Worm (Caenorhabditis elegans) whole organism, late embryonic: ENCODE measurements around the gene C34C6.3.

Experiments
- C38D4.7 ChIP-seq: fragments of 200-800 bp; sonication (Bioruptor generic); optimal IDR thresholded peaks from 2 replicates; lab custom pipeline; 2018; ENCODE audit warnings: mild to moderate bottlenecking, missing genetic modification characterization, moderate library complexity, missing compliant biosample characterization
- F13H6.1 ChIP-seq: sonication (generic microtip); optimal IDR thresholded peaks from 2 replicates; lab custom pipeline; 2016; ENCODE audit warnings: missing genetic modification characterization, missing compliant biosample characterization
- K02D7.2 ChIP-seq: sonication (generic microtip); optimal IDR thresholded peaks from 2 replicates; lab custom pipeline; 2017; ENCODE audit warnings: mild to moderate bottlenecking, missing genetic modification characterization, missing compliant biosample characterization
- K09A11.1 ChIP-seq: sonication (generic microtip); optimal IDR thresholded peaks from 2 replicates; lab custom pipeline; 2017; ENCODE audit warnings: antibody characterized with exemption, mild to moderate bottlenecking, missing genetic modification characterization, missing compliant biosample characterization; ENCODE audit not compliant: insufficient read depth
- T23F11.4 ChIP-seq: fragments of 200-800 bp; sonication (Bioruptor generic); optimal IDR thresholded peaks from 2 replicates; lab custom pipeline; 2018; ENCODE audit warnings: mild to moderate bottlenecking, missing genetic modification characterization, missing compliant biosample characterization
- ceh-14 ChIP-seq: sonication (generic microtip); optimal IDR thresholded peaks from 2 replicates; lab custom pipeline; 2016; ENCODE audit warnings: missing genotype, missing genetic modification characterization, missing compliant biosample characterization
- ceh-18 ChIP-seq: sonication (generic microtip); optimal IDR thresholded peaks from 2 replicates; lab custom pipeline; 2016; ENCODE audit warnings: missing genetic modification characterization, missing compliant biosample characterization
- ceh-19 ChIP-seq: fragments of 200-800 bp; sonication (Bioruptor generic); optimal IDR thresholded peaks from 2 replicates; lab custom pipeline; 2018; ENCODE audit warnings: mild to moderate bottlenecking, missing genetic modification characterization, missing compliant biosample characterization
- ceh-2 ChIP-seq: sonication (generic microtip); optimal IDR thresholded peaks from 2 replicates; lab custom pipeline; 2016; ENCODE audit warnings: missing genotype, missing genetic modification characterization, missing compliant biosample characterization
- ceh-22 ChIP-seq: sonication (generic microtip); optimal IDR thresholded peaks from 2 replicates; lab custom pipeline; 2017; ENCODE audit warnings: missing biosample characterization, missing genetic modification characterization
- ceh-24 ChIP-seq: sonication (generic microtip); optimal IDR thresholded peaks from 2 replicates; lab custom pipeline; 2016; ENCODE audit warnings: mild to moderate bottlenecking, missing genetic modification characterization, missing compliant biosample characterization
- ceh-30 ChIP-seq: fragments of 150-350 bp; optimal IDR thresholded peaks from 2 replicates; lab custom pipeline; 2014; ENCODE audit warnings: missing biosample characterization, missing genetic modification characterization
- ceh-34 ChIP-seq: sonication (generic microtip); optimal IDR thresholded peaks from 2 replicates; lab custom pipeline; 2016; ENCODE audit warnings: mild to moderate bottlenecking, missing genetic modification characterization, missing compliant biosample characterization
- ceh-48 ChIP-seq: sonication (generic microtip); optimal IDR thresholded peaks from 2 replicates; lab custom pipeline; 2016; ENCODE audit warnings: missing genetic modification characterization, inconsistent platforms, missing compliant biosample characterization
- che-1 ChIP-seq: sonication (generic microtip); optimal IDR thresholded peaks from 2 replicates; lab custom pipeline; 2016; ENCODE audit warnings: mild to moderate bottlenecking, missing genetic modification characterization, missing compliant biosample characterization
- dmd-4 ChIP-seq: sonication (generic microtip); optimal IDR thresholded peaks from 2 replicates; lab custom pipeline; 2016; ENCODE audit warnings: borderline replicate concordance, missing genetic modification characterization, missing compliant biosample characterization
- dve-1 ChIP-seq: sonication (generic microtip); optimal IDR thresholded peaks from 2 replicates; lab custom pipeline; 2017; ENCODE audit warnings: antibody characterized with exemption, mild to moderate bottlenecking, missing genetic modification characterization, missing compliant biosample characterization
- elt-2 ChIP-seq: sonication (generic microtip); optimal IDR thresholded peaks from 2 replicates; lab custom pipeline; 2016; ENCODE audit warnings: missing genetic modification reagents, missing genetic modification characterization, missing compliant biosample characterization
- ets-4 ChIP-seq: sonication (generic microtip); optimal IDR thresholded peaks from 2 replicates; lab custom pipeline; 2016; ENCODE audit warnings: missing genetic modification characterization, missing compliant biosample characterization
- eyg-1 ChIP-seq: sonication (generic microtip); optimal IDR thresholded peaks from 2 replicates; lab custom pipeline; 2016; ENCODE audit warnings: missing genotype, missing genetic modification characterization, missing compliant biosample characterization
- gmeb-2 ChIP-seq: sonication (generic microtip); optimal IDR thresholded peaks from 2 replicates; lab custom pipeline; 2016; ENCODE audit warnings: missing genetic modification characterization, inconsistent platforms, missing compliant biosample characterization
- hlh-13 ChIP-seq: fragments of 200-800 bp; sonication (Bioruptor generic); optimal IDR thresholded peaks from 2 replicates; lab custom pipeline; 2018; ENCODE audit warnings: mild to moderate bottlenecking, missing genetic modification characterization, missing compliant biosample characterization
- hlh-6 ChIP-seq: sonication (generic microtip); optimal IDR thresholded peaks from 2 replicates; lab custom pipeline; 2016; ENCODE audit warnings: missing genotype, missing genetic modification characterization, missing compliant biosample characterization
- lim-6 ChIP-seq: sonication (generic microtip); optimal IDR thresholded peaks from 2 replicates; lab custom pipeline; 2016; ENCODE audit warnings: missing genetic modification characterization, missing compliant biosample characterization
- lin-11 ChIP-seq: fragments of 200-800 bp; sonication (Bioruptor generic); optimal IDR thresholded peaks from 2 replicates; lab custom pipeline; 2018; ENCODE audit warnings: mild to moderate bottlenecking, missing genetic modification characterization, missing compliant biosample characterization
- madf-2 ChIP-seq: sonication (generic microtip); optimal IDR thresholded peaks from 2 replicates; lab custom pipeline; 2017; ENCODE audit warnings: missing genetic modification characterization, missing compliant biosample characterization
- pat-9 ChIP-seq: fragments of 200-800 bp; sonication (Bioruptor generic); optimal IDR thresholded peaks from 2 replicates; lab custom pipeline; 2018; ENCODE audit warnings: mild to moderate bottlenecking, missing genetic modification characterization, moderate library complexity, missing compliant biosample characterization
- pax-1 ChIP-seq: fragments of 150-350 bp; optimal IDR thresholded peaks from 2 replicates; lab custom pipeline; 2014; ENCODE audit warnings: missing biosample characterization, missing genetic modification characterization
- pha-2 ChIP-seq: sonication (generic microtip); optimal IDR thresholded peaks from 2 replicates; lab custom pipeline; 2017; ENCODE audit warnings: mild to moderate bottlenecking, missing genetic modification characterization, missing compliant biosample characterization
- pqm-1 ChIP-seq: sonication (generic microtip); optimal IDR thresholded peaks from 2 replicates; lab custom pipeline; 2016; ENCODE audit warnings: missing genetic modification characterization, missing compliant biosample characterization
- pros-1 ChIP-seq: fragments of 150-350 bp; optimal IDR thresholded peaks from 2 replicates; lab custom pipeline; 2014; ENCODE audit warnings: missing biosample characterization, missing genetic modification reagents, missing genetic modification characterization
- sdc-2 ChIP-seq: sonication (generic microtip); optimal IDR thresholded peaks from 2 replicates; lab custom pipeline; 2016; ENCODE audit warnings: missing genotype, missing genetic modification characterization, missing compliant biosample characterization
- sox-4 ChIP-seq: sonication (generic microtip); optimal IDR thresholded peaks from 2 replicates; lab custom pipeline; 2017; ENCODE audit warnings: mild to moderate bottlenecking, missing genetic modification characterization, inconsistent platforms, missing compliant biosample characterization
- tbx-2 ChIP-seq: sonication (generic microtip); optimal IDR thresholded peaks from 2 replicates; lab custom pipeline; 2016; ENCODE audit warnings: missing genetic modification characterization, missing compliant biosample characterization
- unc-3 ChIP-seq, 2 experiments: fragments of 200-800 bp in 1 of 2; sonication (Bioruptor generic) in 1 of 2; sonication (generic microtip) in 1 of 2; conservative IDR thresholded peaks in 1 of 2; optimal IDR thresholded peaks in 1 of 2; 2 replicates each; pipeline versions ENCODE4 v1.3.6 to Lab custom; 2016 to 2022; ENCODE audit warnings: missing compliant biosample characterization in 2 of 2, missing genetic modification characterization in 2 of 2, missing genetic modification reagents in 1 of 2
- unc-86 ChIP-seq: sonication (generic microtip); optimal IDR thresholded peaks from 2 replicates; lab custom pipeline; 2016; ENCODE audit warnings: missing genetic modification characterization, missing compliant biosample characterization
- zip-5 ChIP-seq: sonication (generic microtip); optimal IDR thresholded peaks from 2 replicates; lab custom pipeline; 2016; ENCODE audit warnings: missing genetic modification characterization, missing compliant biosample characterization

Gene C34C6.3

ce11 chrII:8684824-8685223, 6.9 kb upstream of the C34C6.3 start, which contains the start of gene hgap-2:
TSS of gene hgap-2 (minus strand) at chrII:8684924.
- TF ChIP-seq K09A11.1 (tag; lab: Kevin White, UChicago) = no peak

ce11 chrII:8685623-8686022, 6.1 kb upstream of the C34C6.3 start, which contains the start of gene C34C6.9:
TSS of gene C34C6.9 (plus strand) at chrII:8685923.
- no peak for TF ChIP-seq sdc-2 (tag; lab: Kevin White, UChicago)
- TF ChIP-seq hlh-13 (GFP tag; lab: Kevin White, UChicago) = no peak

- TF ChIP-seq T23F11.4 (GFP tag; lab: Kevin White, UChicago) (no peak), ceh-2 (tag; lab: Kevin White, UChicago) (no peak), ceh-18 (tag; lab: Kevin White, UChicago) (no peak), tbx-2 (tag; lab: Kevin White, UChicago) (no peak), ceh-22 (tag; lab: Kevin White, UChicago) (no peak), unc-86 (tag; lab: Kevin White, UChicago) (no peak), K02D7.2 (tag; lab: Kevin White, UChicago) (no peak), pros-1 (no peak), ceh-30 (tag; lab: Kevin White, UChicago) (no peak), ceh-24 (no peak), elt-2 (tag; lab: Kevin White, UChicago) (no peak), ceh-14 (no peak), lim-6 (tag; lab: Kevin White, UChicago) (no peak), sdc-2 (tag; lab: Kevin White, UChicago) (no peak), sox-4 (tag; lab: Kevin White, UChicago) (no peak)
These were observed 4.1 kb downstream of the C34C6.3 start, which contains the start of gene C34C6.10 for ce11 chrII:8695783-8696182. TSS of gene C34C6.10 (minus strand) at chrII:8695883.

- TF ChIP-seq ceh-48 (no peak), che-1 (tag; lab: Kevin White, UChicago) (no peak), pax-1 (tag; lab: Kevin White, UChicago) (no peak), unc-3 (GFP tag; conservative IDR thresholded peaks at IDR 0.05; lab: Robert Waterston, UW) (no peak), unc-3 (tag; optimal IDR thresholded peaks at IDR 0.05; lab: Kevin White, UChicago) (no peak), pqm-1 (tag; lab: Kevin White, UChicago) (no peak), K09A11.1 (tag; lab: Kevin White, UChicago) (no peak), ceh-34 (tag; lab: Kevin White, UChicago) (no peak), eyg-1 (tag; lab: Kevin White, UChicago) (no peak), T23F11.4 (GFP tag; lab: Kevin White, UChicago) (no peak), pha-2 (tag; lab: Kevin White, UChicago) (no peak), lin-11 (tag; lab: Kevin White, UChicago) (no peak), sdc-2 (tag; lab: Kevin White, UChicago) (no peak)
- TF ChIP-seq, all 69 proteins: peak for 0
These were observed 7.1 kb downstream of the C34C6.3 start, which contains the start of gene chdh-1 for ce11 chrII:8698828-8699227. TSS of gene chdh-1 (minus strand) at chrII:8698928.

ce11 chrII:8701059-8701458, 9.3 kb downstream of the C34C6.3 start:
- TF ChIP-seq pqm-1 (tag; lab: Kevin White, UChicago) (no peak), ceh-22 (tag; lab: Kevin White, UChicago) (no peak), F13H6.1 (tag; lab: Kevin White, UChicago) (no peak), ceh-34 (tag; lab: Kevin White, UChicago) (no peak), ceh-2 (tag; lab: Kevin White, UChicago) (no peak), madf-2 (tag; lab: Kevin White, UChicago) (no peak), pat-9 (no peak), gmeb-2 (tag; lab: Kevin White, UChicago) (no peak), ceh-19 (GFP tag; lab: Kevin White, UChicago) (no peak), zip-5 (tag; lab: Kevin White, UChicago) (no peak), dve-1 (tag; lab: Kevin White, UChicago) (no peak), unc-3 (GFP tag; conservative IDR thresholded peaks at IDR 0.05; lab: Robert Waterston, UW) (no peak), unc-3 (tag; optimal IDR thresholded peaks at IDR 0.05; lab: Kevin White, UChicago) (no peak), hlh-6 (tag; lab: Kevin White, UChicago) (no peak), hlh-13 (GFP tag; lab: Kevin White, UChicago) (no peak), pros-1 (no peak), C38D4.7 (no peak), ets-4 (tag; lab: Kevin White, UChicago) (no peak), dmd-4 (tag; lab: Kevin White, UChicago) (no peak)
